Worm (Caenorhabditis elegans) whole organism, young adult: ENCODE results near the gene F10D2.16.

Experiments
- F22D6.2 ChIP-seq: sonication (generic microtip); optimal IDR thresholded peaks from 2 replicates; lab custom pipeline; 2016; ENCODE audit warnings: mild to moderate bottlenecking, missing genetic modification characterization, missing compliant biosample characterization
- F52B5.7 ChIP-seq: sonication (generic microtip); optimal IDR thresholded peaks from 2 replicates; lab custom pipeline; 2016; ENCODE audit warnings: mild to moderate bottlenecking, missing genetic modification characterization, missing compliant biosample characterization
- F55B11.4 ChIP-seq: sonication (generic microtip); optimal IDR thresholded peaks from 2 replicates; lab custom pipeline; 2016; ENCODE audit warnings: missing compliant biosample characterization, missing genetic modification characterization, borderline replicate concordance; ENCODE audit not compliant: insufficient read depth
- Y53F4B.3 ChIP-seq: fragments of 200-800 bp; sonication (Bioruptor generic); IDR thresholded peaks from 2 replicates; pipeline ENCODE4 v1.3.6; 2022; ENCODE audit warnings: missing genetic modification reagents, missing genetic modification characterization, missing compliant biosample characterization
- Y53G8AR.9 ChIP-seq: fragments of 200-800 bp; sonication (Bioruptor generic); conservative IDR thresholded peaks from 2 replicates; pipeline ENCODE4 v1.3.6; 2022; ENCODE audit warnings: missing genetic modification reagents, missing genetic modification characterization, missing compliant biosample characterization
- akir-1 ChIP-seq: fragments of 200-800 bp; sonication (Bioruptor generic); optimal IDR thresholded peaks from 2 replicates; lab custom pipeline; 2018; ENCODE audit warnings: mild to moderate bottlenecking, missing genetic modification characterization, moderate library complexity, missing compliant biosample characterization
- ama-1 ChIP-seq, 3 experiments: fragments of 150-350 bp in 1 of 3; sonication (generic microtip) in 2 of 3; optimal IDR thresholded peaks; 2 replicates each; lab custom pipeline; 2014 to 2018; ENCODE audit warnings: missing biosample characterization in 2 of 3, missing genetic modification characterization in 2 of 3, missing genetic modification reagents in 2 of 3
- aptf-3 ChIP-seq: fragments of 200-800 bp; sonication (Bioruptor generic); IDR thresholded peaks from 2 replicates; pipeline ENCODE4 v1.3.6; 2022; ENCODE audit warnings: missing genetic modification characterization, missing compliant biosample characterization
- atf-7 ChIP-seq: sonication (generic microtip); optimal IDR thresholded peaks from 2 replicates; lab custom pipeline; 2017; ENCODE audit warnings: mild to moderate bottlenecking, missing genetic modification characterization, missing compliant biosample characterization
- attf-3 ChIP-seq: fragments of 200-800 bp; sonication (Bioruptor generic); conservative IDR thresholded peaks from 2 replicates; pipeline ENCODE4 v1.3.6; 2022; ENCODE audit warnings: missing genetic modification reagents, missing genetic modification characterization, missing compliant biosample characterization
- cebp-2 ChIP-seq: fragments of 200-800 bp; sonication (Bioruptor generic); IDR thresholded peaks from 2 replicates; pipeline ENCODE4 v1.3.6; 2022; ENCODE audit warnings: missing genetic modification characterization, missing compliant biosample characterization
- ceh-40 ChIP-seq: fragments of 200-800 bp; sonication (Bioruptor generic); IDR thresholded peaks from 2 replicates; pipeline ENCODE4 v1.3.6; 2022; ENCODE audit warnings: missing genetic modification characterization, missing compliant biosample characterization
- chd-7 ChIP-seq: sonication (generic microtip); optimal IDR thresholded peaks from 2 replicates; lab custom pipeline; 2016; ENCODE audit warnings: mild to moderate bottlenecking, missing genetic modification characterization, moderate library complexity, missing compliant biosample characterization
- die-1 ChIP-seq: sonication (generic microtip); optimal IDR thresholded peaks from 2 replicates; lab custom pipeline; 2016; ENCODE audit warnings: missing genotype, mild to moderate bottlenecking, missing genetic modification characterization, missing compliant biosample characterization
- dpff-1 ChIP-seq: sonication (generic microtip); optimal IDR thresholded peaks from 2 replicates; lab custom pipeline; 2017; ENCODE audit warnings: mild to moderate bottlenecking, missing genetic modification characterization, missing compliant biosample characterization
- ets-4 ChIP-seq: fragments of 200-800 bp; sonication (Bioruptor generic); optimal IDR thresholded peaks from 2 replicates; lab custom pipeline; 2018; ENCODE audit warnings: mild to moderate bottlenecking, missing genetic modification characterization, missing compliant biosample characterization
- lin-35 ChIP-seq, 3 experiments: fragments of 150-350 bp in 2 of 3; sonication (generic microtip) in 1 of 3; optimal IDR thresholded peaks; 2 replicates each; lab custom pipeline; 2014 to 2018; ENCODE audit warnings: missing biosample characterization in 3 of 3, missing genetic modification characterization in 3 of 3, missing genetic modification reagents in 3 of 3
- lin-54 ChIP-seq: fragments of 200-800 bp; sonication (Bioruptor generic); optimal IDR thresholded peaks from 2 replicates; lab custom pipeline; 2018; ENCODE audit warnings: mild to moderate bottlenecking, missing genetic modification characterization, missing compliant biosample characterization
- lir-1 ChIP-seq: fragments of 200-800 bp; sonication (Bioruptor generic); conservative IDR thresholded peaks from 2 replicates; pipeline ENCODE4 v1.3.6; 2022; ENCODE audit warnings: missing genetic modification reagents, missing genetic modification characterization, missing compliant biosample characterization
- madf-8 ChIP-seq: fragments of 200-800 bp; sonication (Bioruptor generic); conservative IDR thresholded peaks from 2 replicates; pipeline ENCODE4 v1.3.6; 2022; ENCODE audit warnings: missing genetic modification reagents, missing genetic modification characterization, missing compliant biosample characterization
- mcd-1 ChIP-seq: fragments of 200-800 bp; sonication (Bioruptor generic); IDR thresholded peaks from 2 replicates; pipeline ENCODE4 v1.3.6; 2022; ENCODE audit warnings: missing genetic modification reagents, missing genetic modification characterization, missing compliant biosample characterization
- nfyb-1 ChIP-seq: fragments of 200-800 bp; sonication (Bioruptor generic); IDR thresholded peaks from 2 replicates; pipeline ENCODE4 v1.3.6; 2022; ENCODE audit warnings: missing genetic modification reagents, missing genetic modification characterization, missing compliant biosample characterization
- nhr-179 ChIP-seq: sonication (generic microtip); optimal IDR thresholded peaks from 2 replicates; lab custom pipeline; 2016; ENCODE audit warnings: mild to moderate bottlenecking, missing genetic modification characterization, missing compliant biosample characterization
- nhr-80 ChIP-seq: sonication (generic microtip); optimal IDR thresholded peaks from 2 replicates; lab custom pipeline; 2016; ENCODE audit warnings: missing genetic modification characterization, missing compliant biosample characterization
- pha-4 ChIP-seq: fragments of 150-350 bp; sonication (generic microtip); optimal IDR thresholded peaks from 2 replicates; lab custom pipeline; 2014; ENCODE audit warnings: missing biosample characterization, missing genetic modification reagents, missing genetic modification characterization
- repo-1 ChIP-seq: sonication (generic microtip); optimal IDR thresholded peaks from 2 replicates; lab custom pipeline; 2017; ENCODE audit warnings: mild to moderate bottlenecking, missing genetic modification characterization, missing compliant biosample characterization
- rpc-1 ChIP-seq, 2 experiments: fragments of 150-350 bp in 1 of 2; sonication (generic microtip) in 1 of 2; optimal IDR thresholded peaks; 2 replicates each; lab custom pipeline; 2014 to 2018; ENCODE audit warnings: missing biosample characterization in 1 of 2, missing genetic modification characterization in 1 of 2, missing genetic modification reagents in 1 of 2, missing genotype in 1 of 2
- tbp1 ChIP-seq: fragments of 200-800 bp; sonication (Bioruptor generic); optimal IDR thresholded peaks from 2 replicates; lab custom pipeline; 2018; ENCODE audit warnings: mild to moderate bottlenecking, missing genetic modification characterization, missing compliant biosample characterization
- unc-62 ChIP-seq: fragments of 150-350 bp; optimal IDR thresholded peaks from 2 replicates; lab custom pipeline; 2014; ENCODE audit warnings: missing biosample characterization, missing genetic modification reagents, missing genetic modification characterization
- zfh-2 ChIP-seq: fragments of 200-800 bp; sonication (Bioruptor generic); conservative IDR thresholded peaks from 2 replicates; pipeline ENCODE4 v1.3.6; 2022; ENCODE audit warnings: missing genetic modification reagents, missing genetic modification characterization, missing compliant biosample characterization

The F10D2.16 gene

DNA sequence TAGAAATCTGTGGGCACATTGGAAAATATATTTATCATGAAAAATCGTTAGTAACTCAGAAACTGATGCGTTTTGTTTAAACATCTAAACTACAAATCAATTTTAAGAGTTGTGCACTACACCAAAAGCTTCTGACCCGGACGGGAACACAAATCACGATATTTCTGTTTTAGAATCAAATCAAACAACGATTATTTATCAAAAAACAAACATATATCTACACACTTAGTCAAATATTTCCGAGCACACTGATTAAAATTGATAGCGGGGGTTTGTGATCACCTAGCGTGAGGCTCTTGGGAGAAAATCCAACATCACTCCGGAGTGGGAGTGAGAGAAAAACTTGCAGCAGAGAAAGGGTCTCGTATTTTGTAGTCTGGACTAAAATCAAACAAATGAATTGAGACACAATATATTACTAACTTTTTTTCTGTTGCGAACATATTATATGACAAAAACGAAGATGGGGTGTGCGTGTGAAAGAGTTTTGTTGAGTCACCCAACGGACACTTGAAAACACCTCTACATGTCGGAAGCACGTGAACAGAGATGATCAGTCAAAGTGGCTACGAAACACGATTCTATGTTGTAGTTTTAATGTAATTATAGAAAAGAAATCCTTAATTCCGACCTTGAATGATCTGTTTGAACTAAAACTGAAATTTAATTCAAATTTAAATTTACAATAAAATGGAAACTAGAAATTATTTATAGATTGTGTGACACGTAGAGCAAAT, 38.6 kb upstream of the F10D2.16 start:
- no peak for TF ChIP-seq aptf-3 (GFP tag; lab: Robert Waterston, UW)
- no peak for TF ChIP-seq lin-35 (GFP tag; optimal IDR thresholded peaks at IDR 0.05; lab: Kevin White, UChicago)
- TF ChIP-seq nhr-80 (tag; lab: Kevin White, UChicago) = peak; percentile 40

DNA sequence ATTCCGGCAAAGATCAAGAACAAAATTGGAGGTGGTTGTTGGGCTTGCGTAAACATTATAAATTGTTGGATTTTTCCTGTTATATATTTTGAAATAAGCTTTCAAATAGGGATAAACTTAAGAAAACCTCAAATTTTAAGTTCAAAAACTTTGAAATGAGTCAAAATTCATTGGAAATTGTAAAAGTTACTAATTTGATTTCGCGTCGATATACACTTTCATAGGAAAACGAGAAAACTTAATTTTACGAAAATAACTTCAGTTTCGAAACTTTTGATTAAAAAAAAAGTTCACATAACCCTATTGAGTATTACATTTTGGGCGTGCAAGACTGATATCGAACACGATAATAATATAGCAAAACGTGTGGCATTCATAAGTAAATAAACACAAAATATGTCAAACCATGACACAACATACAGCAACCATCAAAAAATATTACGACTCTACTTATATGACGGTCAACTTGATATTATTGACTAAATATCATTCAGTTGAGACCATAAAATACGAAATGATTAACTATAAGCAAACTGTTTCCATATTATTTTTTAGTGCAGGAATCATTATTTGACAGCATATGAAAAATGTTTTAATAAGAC, 37.8 kb upstream of the F10D2.16 start:
- no peak for TF ChIP-seq Y53F4B.3 (GFP tag; lab: Robert Waterston, UW)
- no peak for TF ChIP-seq dpff-1 (tag; lab: Kevin White, UChicago)
- no peak for TF ChIP-seq F22D6.2 (tag; lab: Kevin White, UChicago)
- no peak for TF ChIP-seq Y53G8AR.9
- TF ChIP-seq akir-1 (GFP tag; lab: Kevin White, UChicago) = no peak
- TF ChIP-seq ets-4 = no peak
- no peak for TF ChIP-seq cebp-2 (GFP tag; lab: Robert Waterston, UW)
- TF ChIP-seq zfh-2 (GFP tag; lab: Robert Waterston, UW) = no peak
- TF ChIP-seq F52B5.7 (tag; lab: Kevin White, UChicago) = no peak
- no peak for TF ChIP-seq ama-1 (optimal IDR thresholded peaks at IDR 0.05; lab: Kevin White, UChicago)
- no peak for TF ChIP-seq ama-1 (GFP tag; optimal IDR thresholded peaks at IDR 0.05; lab: Kevin White, UChicago)
- no peak for TF ChIP-seq mcd-1 (GFP tag; lab: Robert Waterston, UW)

DNA sequence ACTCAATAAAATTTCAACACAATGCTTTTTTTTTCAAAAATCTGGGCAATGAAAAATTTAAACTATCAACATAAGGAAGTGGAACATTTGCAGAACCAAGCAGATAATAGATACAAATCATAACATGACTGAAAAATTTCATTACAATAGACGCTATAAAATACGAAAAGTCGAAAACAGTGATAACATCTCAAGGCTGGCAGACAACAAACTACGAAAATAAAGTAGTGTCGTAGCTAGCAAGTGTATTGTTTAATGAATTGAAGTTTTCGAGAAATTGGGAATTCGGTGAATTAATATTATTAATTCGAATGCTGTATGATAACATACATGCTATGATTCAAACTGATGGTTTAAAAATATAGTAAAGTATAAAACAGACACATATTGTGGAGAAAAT, 37.3 kb upstream of the F10D2.16 start:
- TF ChIP-seq tbp1 (GFP tag; lab: Kevin White, UChicago) (no peak), rpc-1 (optimal IDR thresholded peaks at IDR 0.05; lab: Kevin White, UChicago) (no peak), rpc-1 (tag; optimal IDR thresholded peaks at IDR 0.05; lab: Kevin White, UChicago) (no peak), attf-3 (no peak), lin-54 (GFP tag; lab: Kevin White, UChicago) (no peak), ama-1 (optimal IDR thresholded peaks at IDR 0.05; lab: Kevin White, UChicago) (no peak), ama-1 (GFP tag; optimal IDR thresholded peaks at IDR 0.05; lab: Kevin White, UChicago) (no peak), ets-4 (no peak), nhr-179 (tag; lab: Kevin White, UChicago) (no peak), madf-8 (GFP tag; lab: Robert Waterston, UW) (no peak), F55B11.4 (no peak), chd-7 (tag; lab: Kevin White, UChicago) (no peak), ceh-40 (GFP tag; lab: Robert Waterston, UW) (no peak), unc-62 (GFP tag; lab: Kevin White, UChicago) (no peak), die-1 (no peak), pha-4 (tag; lab: Kevin White, UChicago) (no peak), lir-1 (GFP tag; lab: Robert Waterston, UW) (no peak), repo-1 (tag; lab: Kevin White, UChicago) (no peak), atf-7 (no peak)

DNA sequence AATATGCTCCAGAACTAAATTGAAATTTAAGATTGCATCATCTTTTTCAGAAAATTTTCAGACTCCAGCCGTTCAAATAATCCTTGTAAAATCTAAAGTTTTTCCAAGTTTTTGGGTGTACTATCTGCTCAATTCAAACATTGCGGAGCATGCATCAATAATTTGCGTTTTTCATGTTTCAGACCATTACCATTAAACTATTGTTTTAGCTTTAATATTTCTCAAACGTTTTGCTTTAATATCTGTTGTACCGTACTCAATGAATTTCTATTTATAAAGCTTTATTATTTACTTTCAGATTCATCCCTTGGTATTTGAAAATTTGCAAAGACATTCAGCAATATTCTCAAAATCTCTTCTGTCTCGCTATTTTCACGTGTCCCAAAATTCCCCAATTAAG, 30.8 kb upstream of the F10D2.16 start, which contains the start of gene odr-2:
TSS of gene odr-2 (plus strand) at position 301 of the 400 bp plus-strand sequence.
- no peak for TF ChIP-seq nfyb-1
